Worm (Caenorhabditis elegans): Measurements from ENCODE around the gene nstp-4.

nstp-4 gene

DNA sequence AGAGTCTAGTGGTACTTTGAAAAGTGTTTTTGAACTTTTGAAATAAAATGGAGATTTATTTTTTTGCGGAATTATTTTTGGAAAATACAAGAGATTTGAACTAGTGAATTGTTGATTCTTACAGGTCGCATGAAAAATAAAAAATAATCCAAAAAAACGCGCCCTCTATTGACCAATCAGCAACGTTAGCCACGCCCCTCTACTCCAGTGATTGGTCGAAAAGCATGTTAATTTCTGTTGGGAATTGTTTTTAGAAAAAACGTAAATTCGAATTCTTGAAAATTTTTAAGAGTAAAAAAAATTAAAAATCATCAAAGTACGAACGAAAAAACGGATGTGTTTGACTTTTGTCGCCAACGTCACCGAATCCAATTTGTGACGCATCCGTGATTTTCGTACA is 18.2 kb upstream of the nstp-4 start:
- TF ChIP-seq peb-1 (tag; optimal IDR thresholded peaks at IDR 0.05): no peak

DNA sequence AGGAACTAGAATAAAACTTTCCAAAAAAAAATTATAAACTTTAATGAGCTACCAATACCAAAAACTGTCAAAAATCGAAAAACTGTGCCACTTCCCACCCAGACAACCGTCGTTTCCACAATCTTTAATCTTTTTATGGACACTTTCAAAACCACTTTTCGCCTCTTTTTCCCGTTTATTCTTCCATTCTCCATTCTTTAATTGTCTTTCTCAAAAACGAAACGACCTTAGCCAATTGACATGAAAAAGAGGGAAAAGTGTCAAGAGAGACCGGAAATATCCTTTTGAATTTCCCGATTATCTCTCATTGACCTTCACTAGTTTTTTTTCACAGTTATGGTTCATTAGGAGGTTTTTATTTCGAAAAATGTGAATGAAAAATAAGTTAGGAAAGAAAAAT is 17.1 kb upstream of the nstp-4 start:
- TF ChIP-seq mab-5 (tag; optimal IDR thresholded peaks at IDR 0.05): no peak
- TF ChIP-seq mdl-1 (tag; optimal IDR thresholded peaks at IDR 0.05): no peak

DNA sequence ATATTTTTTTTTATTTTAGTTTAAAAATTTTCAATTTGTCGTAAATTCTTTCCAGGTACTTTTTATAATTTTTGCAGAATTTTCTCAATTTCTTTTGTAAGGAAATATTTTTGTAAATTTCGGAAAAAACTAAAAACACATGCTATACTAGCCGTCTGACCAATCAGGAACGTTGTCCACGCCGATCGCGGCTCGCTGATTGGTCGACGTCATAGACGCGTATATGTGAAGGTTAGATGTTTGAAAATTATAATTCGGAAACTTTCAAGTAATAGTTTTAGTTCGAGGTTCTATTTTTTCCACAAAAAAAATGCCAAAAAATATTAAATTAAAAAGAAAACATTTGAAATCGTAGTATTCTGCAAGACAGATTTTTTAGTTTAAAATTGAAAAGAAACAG is 16.4 kb upstream of the nstp-4 start:
- TF ChIP-seq nhr-77 (tag; optimal IDR thresholded peaks at IDR 0.05) (no peak), unc-62 (GFP tag; optimal IDR thresholded peaks at IDR 0.05) (no peak), ceh-82 (tag; optimal IDR thresholded peaks at IDR 0.05) (no peak), blmp-1 (tag; optimal IDR thresholded peaks at IDR 0.05; ENCODE audit: insufficient read depth) (no peak), crh-2 (tag; optimal IDR thresholded peaks at IDR 0.05) (no peak), zag-1 (tag; optimal IDR thresholded peaks at IDR 0.05) (no peak), ama-1 (optimal IDR thresholded peaks at IDR 0.05) (no peak), dmd-4 (tag; optimal IDR thresholded peaks at IDR 0.05) (no peak), sma-3 (GFP tag; optimal IDR thresholded peaks at IDR 0.05) (no peak), nhr-6 (tag; optimal IDR thresholded peaks at IDR 0.05) (no peak), egl-27 (tag; optimal IDR thresholded peaks at IDR 0.05) (no peak), ceh-16 (tag; optimal IDR thresholded peaks at IDR 0.05) (no peak), nhr-10 (tag; optimal IDR thresholded peaks at IDR 0.05) (no peak), skn-1 (tag; optimal IDR thresholded peaks at IDR 0.05) (no peak), elt-1 (tag; optimal IDR thresholded peaks at IDR 0.05) (no peak), nhr-237 (tag; optimal IDR thresholded peaks at IDR 0.05) (no peak), nhr-25 (tag; optimal IDR thresholded peaks at IDR 0.05) (no peak)

DNA sequence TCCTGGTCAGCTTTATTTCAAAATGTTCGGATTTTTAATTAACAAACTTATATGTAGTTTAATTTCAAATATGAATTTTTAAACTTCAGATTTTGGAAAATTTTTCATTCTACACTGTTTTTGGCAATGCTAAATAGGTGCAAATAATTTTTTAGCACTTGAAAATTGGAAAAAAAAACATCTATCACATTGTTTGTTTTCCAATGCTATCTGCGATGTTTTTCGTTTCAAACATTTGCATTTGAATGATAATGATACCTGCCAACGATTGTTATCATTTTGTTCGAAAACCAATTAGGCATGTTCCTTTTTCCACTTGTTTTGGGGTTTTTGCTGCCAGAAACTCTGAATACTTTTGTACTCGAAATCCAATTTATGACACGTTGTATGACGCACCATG is 13.7 kb upstream of the nstp-4 start, which contains the start of gene C03H5.4:
TSS of gene C03H5.4 (plus strand) at position 301 of the 400 bp plus-strand sequence.
- TF ChIP-seq blmp-1 (tag; optimal IDR thresholded peaks at IDR 0.05; ENCODE audit: insufficient read depth) (no peak), nhr-6 (tag; optimal IDR thresholded peaks at IDR 0.05) (no peak), peb-1 (tag; optimal IDR thresholded peaks at IDR 0.05) (no peak), nhr-21 (tag; optimal IDR thresholded peaks at IDR 0.05) (no peak), C34F6.9 (tag; optimal IDR thresholded peaks at IDR 0.05) (no peak), F13H6.1 (tag; optimal IDR thresholded peaks at IDR 0.05) (no peak), nhr-11 (tag; optimal IDR thresholded peaks at IDR 0.05) (no peak), dmd-4 (tag; optimal IDR thresholded peaks at IDR 0.05) (no peak), lin-13 (GFP tag; optimal IDR thresholded peaks at IDR 0.05) (no peak), sem-4 (tag; optimal IDR thresholded peaks at IDR 0.05) (no peak), ceh-82 (tag; optimal IDR thresholded peaks at IDR 0.05) (no peak), elt-3 (tag; optimal IDR thresholded peaks at IDR 0.05) (no peak), unc-39 (tag; optimal IDR thresholded peaks at IDR 0.05) (no peak), skn-1 (tag; optimal IDR thresholded peaks at IDR 0.05) (no peak), nhr-23 (tag; optimal IDR thresholded peaks at IDR 0.05) (no peak), alr-1 (tag; optimal IDR thresholded peaks at IDR 0.05) (no peak), nhr-25 (tag; optimal IDR thresholded peaks at IDR 0.05) (no peak), nhr-237 (tag; optimal IDR thresholded peaks at IDR 0.05) (no peak)

DNA sequence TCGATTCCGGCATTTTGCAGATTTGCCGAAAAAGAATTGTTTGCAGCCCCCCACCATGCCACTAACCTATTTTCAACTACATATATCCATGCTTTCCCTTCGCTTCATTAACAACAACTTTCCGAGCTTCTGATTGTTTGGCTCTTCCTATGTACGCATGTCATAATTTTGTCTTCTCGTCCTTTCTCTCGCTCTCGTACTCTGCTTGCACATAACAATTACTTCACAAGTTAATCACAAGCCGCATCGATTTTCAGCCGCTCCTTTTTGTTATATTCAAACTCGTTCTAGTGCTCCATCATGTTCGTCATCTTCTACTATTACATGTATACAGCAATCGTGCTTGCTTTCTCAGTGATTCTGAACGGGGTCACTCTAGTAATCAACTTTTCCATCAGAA is 10.3 kb upstream of the nstp-4 start, which contains the start of gene C03H5.9:
TSS of gene C03H5.9 (plus strand) at position 301 of the 400 bp plus-strand sequence.
- TF ChIP-seq aly-2 (tag; optimal IDR thresholded peaks at IDR 0.05): no peak
- TF ChIP-seq nhr-23 (tag; optimal IDR thresholded peaks at IDR 0.05): no peak
- no peak for TF ChIP-seq ztf-1 (GFP tag; conservative IDR thresholded peaks at IDR 0.05)
- TF ChIP-seq sma-9 (GFP tag; optimal IDR thresholded peaks at IDR 0.05): no peak
- no peak for TF ChIP-seq sma-9 (tag; optimal IDR thresholded peaks at IDR 0.05)
- no peak for TF ChIP-seq mbf-1 (tag; optimal IDR thresholded peaks at IDR 0.05)
- no peak for TF ChIP-seq blmp-1 (tag; optimal IDR thresholded peaks at IDR 0.05; ENCODE audit: insufficient read depth)
- no peak for TF ChIP-seq F13H6.1 (tag; optimal IDR thresholded peaks at IDR 0.05)
- no peak for TF ChIP-seq crh-2 (tag; optimal IDR thresholded peaks at IDR 0.05)
- TF ChIP-seq lsy-2 (tag; optimal IDR thresholded peaks at IDR 0.05): no peak
- TF ChIP-seq ZK546.5 (tag; optimal IDR thresholded peaks at IDR 0.05): no peak
- no peak for TF ChIP-seq lin-11 (tag; optimal IDR thresholded peaks at IDR 0.05)
- no peak for TF ChIP-seq ztf-4 (tag; optimal IDR thresholded peaks at IDR 0.05)
- TF ChIP-seq nhr-77 (tag; optimal IDR thresholded peaks at IDR 0.05): no peak
- no peak for TF ChIP-seq unc-55 (GFP tag; optimal IDR thresholded peaks at IDR 0.05)
- no peak for TF ChIP-seq skn-1 (tag; optimal IDR thresholded peaks at IDR 0.05)
- TF ChIP-seq mab-5 (tag; optimal IDR thresholded peaks at IDR 0.05): no peak
- TF ChIP-seq Y55F3AM.14 (GFP tag; optimal IDR thresholded peaks at IDR 0.05): no peak
- no peak for TF ChIP-seq ceh-16 (tag; optimal IDR thresholded peaks at IDR 0.05)
- no peak for TF ChIP-seq gmeb-1 (tag; optimal IDR thresholded peaks at IDR 0.05)
- no peak for TF ChIP-seq snpc-4 (tag; optimal IDR thresholded peaks at IDR 0.05)
